Worm (Caenorhabditis elegans): Measurements from ENCODE around the gene acl-3.

acl-3 gene

ce11 chrIV:11668001-11668400, 16.2 kb upstream of the acl-3 start, which contains the start of gene atg-4.2:
Gene atg-4.2 (plus strand): TSS chrIV:11668024.
- no peak for TF ChIP-seq F13H6.1 (tag; optimal IDR thresholded peaks at IDR 0.05)
- TF ChIP-seq ztf-4 (tag; optimal IDR thresholded peaks at IDR 0.05), result no peak
- no peak for TF ChIP-seq ceh-82 (tag; optimal IDR thresholded peaks at IDR 0.05)
- TF ChIP-seq lin-13 (GFP tag; optimal IDR thresholded peaks at IDR 0.05), result no peak
- no peak for TF ChIP-seq aly-2 (tag; optimal IDR thresholded peaks at IDR 0.05)
- no peak for TF ChIP-seq peb-1 (tag; optimal IDR thresholded peaks at IDR 0.05)
- no peak for TF ChIP-seq sma-3 (GFP tag; optimal IDR thresholded peaks at IDR 0.05)
- no peak for TF ChIP-seq dmd-4 (tag; optimal IDR thresholded peaks at IDR 0.05)
- no peak for TF ChIP-seq nhr-25 (tag; optimal IDR thresholded peaks at IDR 0.05)
- TF ChIP-seq R02D3.7 (tag; optimal IDR thresholded peaks at IDR 0.05), result no peak
- TF ChIP-seq ztf-11 (tag; optimal IDR thresholded peaks at IDR 0.05), result no peak
- no peak for TF ChIP-seq nhr-12 (tag; optimal IDR thresholded peaks at IDR 0.05)
- TF ChIP-seq ceh-16 (tag; optimal IDR thresholded peaks at IDR 0.05), result no peak
- TF ChIP-seq Y55F3AM.14 (GFP tag; optimal IDR thresholded peaks at IDR 0.05), result no peak
- TF ChIP-seq fos-1 (tag; optimal IDR thresholded peaks at IDR 0.05), result no peak
- TF ChIP-seq nhr-237 (tag; optimal IDR thresholded peaks at IDR 0.05), result no peak

DNA sequence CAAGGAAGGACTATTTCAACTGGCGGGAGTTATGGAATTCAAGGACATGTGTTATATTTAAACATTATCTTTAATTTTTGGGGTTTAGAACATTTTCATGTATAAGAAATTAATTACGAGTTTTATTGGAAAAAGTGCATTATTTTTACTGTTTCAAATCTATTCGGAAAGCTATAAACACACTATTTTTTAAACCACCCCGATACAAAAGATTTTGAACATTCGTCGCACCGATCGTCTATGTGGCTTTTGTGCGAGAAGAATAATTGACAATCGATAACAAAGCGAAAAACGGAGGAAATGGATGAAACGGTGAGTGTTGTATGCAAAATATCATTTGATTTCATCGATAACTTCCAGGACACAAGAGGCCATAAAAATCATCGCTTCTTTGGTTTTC, 13.2 kb upstream of the acl-3 start, which contains the start of gene ZK809.9:
TSS of gene ZK809.9 (plus strand) at position 301 of the 400 bp plus-strand sequence.
- TF ChIP-seq nhr-25 (tag; optimal IDR thresholded peaks at IDR 0.05), result no peak
- TF ChIP-seq ztf-11 (tag; optimal IDR thresholded peaks at IDR 0.05), result no peak
- TF ChIP-seq lin-11 (tag; optimal IDR thresholded peaks at IDR 0.05), result no peak
- TF ChIP-seq nhr-10 (tag; optimal IDR thresholded peaks at IDR 0.05), result no peak
- TF ChIP-seq lin-39 (tag; optimal IDR thresholded peaks at IDR 0.05), result no peak
- no peak for TF ChIP-seq gmeb-1 (tag; optimal IDR thresholded peaks at IDR 0.05)
- TF ChIP-seq mab-5 (tag; optimal IDR thresholded peaks at IDR 0.05), result no peak
- no peak for TF ChIP-seq nhr-77 (tag; optimal IDR thresholded peaks at IDR 0.05)

ce11 chrIV:11659794-11660312, 8.0 kb upstream of the acl-3 start, which contains the start of gene ZK792.1:
Gene ZK792.1 (plus strand): TSS chrIV:11659844.
- TF ChIP-seq snpc-4 (tag; optimal IDR thresholded peaks at IDR 0.05) (no peak), sma-9 (GFP tag; optimal IDR thresholded peaks at IDR 0.05) (no peak), sma-9 (tag; optimal IDR thresholded peaks at IDR 0.05) (no peak), fos-1 (tag; optimal IDR thresholded peaks at IDR 0.05) (no peak), dmd-4 (tag; optimal IDR thresholded peaks at IDR 0.05) (no peak), lin-39 (tag; optimal IDR thresholded peaks at IDR 0.05) (no peak), ceh-82 (tag; optimal IDR thresholded peaks at IDR 0.05) (no peak), egl-27 (tag; optimal IDR thresholded peaks at IDR 0.05) (no peak), ZK546.5 (tag; optimal IDR thresholded peaks at IDR 0.05) (no peak), lin-11 (tag; optimal IDR thresholded peaks at IDR 0.05) (no peak), gmeb-1 (tag; optimal IDR thresholded peaks at IDR 0.05) (no peak), nhr-11 (tag; optimal IDR thresholded peaks at IDR 0.05) (no peak), nhr-77 (tag; optimal IDR thresholded peaks at IDR 0.05) (no peak), elt-3 (tag; optimal IDR thresholded peaks at IDR 0.05) (no peak), unc-39 (tag; optimal IDR thresholded peaks at IDR 0.05) (no peak), peb-1 (tag; optimal IDR thresholded peaks at IDR 0.05) (no peak), elt-1 (tag; optimal IDR thresholded peaks at IDR 0.05) (no peak), nhr-6 (tag; optimal IDR thresholded peaks at IDR 0.05) (no peak), ama-1 (optimal IDR thresholded peaks at IDR 0.05) (no peak), ztf-1 (GFP tag; conservative IDR thresholded peaks at IDR 0.05) (no peak)

ce11 chrIV:11656144-11656780, 4.4 kb upstream of the acl-3 start, which contains the start of gene ZK809.5:
Gene ZK809.5 (plus strand): TSS chrIV:11656730.
- TF ChIP-seq blmp-1 (tag; optimal IDR thresholded peaks at IDR 0.05; ENCODE audit: insufficient read depth) (no peak), unc-55 (GFP tag; optimal IDR thresholded peaks at IDR 0.05) (peak; percentile 37), lin-11 (tag; optimal IDR thresholded peaks at IDR 0.05) (peak; percentile 16), lsy-2 (tag; optimal IDR thresholded peaks at IDR 0.05) (peak in 1 of 2 experiments; percentile 23), ceh-82 (tag; optimal IDR thresholded peaks at IDR 0.05) (no peak)

Measured in whole organism, L2 larva.